Fruit fly (Drosophila melanogaster): ENCODE data around the gene barr.

The barr gene

dm6 chr2L:20104526-20104925 is 43.4 kb upstream of the barr start:
- TF ChIP-seq lz (GFP tag; optimal IDR thresholded peaks at IDR 0.05): no peak
- TF ChIP-seq topi (GFP tag; optimal IDR thresholded peaks at IDR 0.05): no peak
- TF ChIP-seq Ets96B (tag; optimal IDR thresholded peaks at IDR 0.05): no peak
- no peak for TF ChIP-seq CG8319 (GFP tag; optimal IDR thresholded peaks at IDR 0.05)
- no peak for TF ChIP-seq CG6792 (GFP tag; optimal IDR thresholded peaks at IDR 0.05)
- TF ChIP-seq dac (GFP tag; optimal IDR thresholded peaks at IDR 0.05): no peak

dm6 chr2L:20104050-20104449 is 42.9 kb upstream of the barr start, which contains the start of gene CG13970:
CG13970 (minus strand) TSS chr2L:20104150.
- no peak for TF ChIP-seq CG1621 (tag; optimal IDR thresholded peaks at IDR 0.05)
- TF ChIP-seq fd85E (GFP tag; optimal IDR thresholded peaks at IDR 0.05): no peak
- TF ChIP-seq svp (GFP tag): no peak
- no peak for TF ChIP-seq CG11762 (GFP tag; optimal IDR thresholded peaks at IDR 0.05; ENCODE audit: insufficient read depth)

dm6 chr2L:20098194-20098593 is 37.0 kb upstream of the barr start:
- TF ChIP-seq fkh (GFP tag; optimal IDR thresholded peaks at IDR 0.05) (peak; percentile 8), svp (GFP tag) (no peak)

- peak; percentile 20 for TF ChIP-seq fkh (GFP tag; optimal IDR thresholded peaks at IDR 0.05)
- peak; percentile 13 for TF ChIP-seq Eip78C (GFP tag)
- no peak for TF ChIP-seq Ets21C (GFP tag; optimal IDR thresholded peaks at IDR 0.05)
- no peak for TF ChIP-seq Met (GFP tag; optimal IDR thresholded peaks at IDR 0.05)
- peak; percentile 5; the same call in 1 of the 2 replicates for TF ChIP-seq CG11294 (GFP tag; IDR thresholded peaks at IDR 0.05)
- peak; percentile 34; the same call in 1 of the 3 replicates for TF ChIP-seq eg (GFP tag; IDR thresholded peaks at IDR 0.05)
Observed at dm6 chr2L:20097773-20098172, 36.6 kb upstream of the barr start.

dm6 chr2L:20097105-20097631 is 36.0 kb upstream of the barr start, which contains the start of the genes mRpS18B and Kua:
mRpS18B (minus strand) TSS chr2L:20097253.
Kua (plus strand) TSS chr2L:20097581.
- TF ChIP-seq CG6163 (GFP tag; IDR thresholded peaks at IDR 0.05): peak; percentile 66
- no peak for TF ChIP-seq net (GFP tag; optimal IDR thresholded peaks at IDR 0.05)
- peak; percentile 38 for TF ChIP-seq CG10631 (GFP tag; optimal IDR thresholded peaks at IDR 0.05)
- TF ChIP-seq dsx (GFP tag; optimal IDR thresholded peaks at IDR 0.05; ENCODE audit: poor library complexity, severe bottlenecking): no peak
- peak; percentile 36 for TF ChIP-seq OdsH (GFP tag; optimal IDR thresholded peaks at IDR 0.05)
- TF ChIP-seq Eip78C (GFP tag): peak; percentile 79
- no peak for TF ChIP-seq CG7368 (GFP tag; optimal IDR thresholded peaks at IDR 0.05)
- no peak for TF ChIP-seq Eip93F (GFP tag; optimal IDR thresholded peaks at IDR 0.05)
- peak; percentile 9 for TF ChIP-seq Sox14 (GFP tag; optimal IDR thresholded peaks at IDR 0.05)
- peak; percentile 42 for TF ChIP-seq cyc (GFP tag; optimal IDR thresholded peaks at IDR 0.05)
- no peak for TF ChIP-seq Ets21C (GFP tag; optimal IDR thresholded peaks at IDR 0.05)
- peak; percentile 15 for TF ChIP-seq CG31627 (GFP tag; optimal IDR thresholded peaks at IDR 0.05)
- TF ChIP-seq CG8119 (GFP tag; IDR thresholded peaks at IDR 0.05): peak; percentile 31; the same call in 1 of the 3 replicates
- no peak for TF ChIP-seq CG10669 (GFP tag; optimal IDR thresholded peaks at IDR 0.05)
- TF ChIP-seq CG11762 (GFP tag; optimal IDR thresholded peaks at IDR 0.05; ENCODE audit: insufficient read depth): no peak
- TF ChIP-seq Sox102F (GFP tag; optimal IDR thresholded peaks at IDR 0.05): no peak
- peak; percentile 39 for TF ChIP-seq CG3032 (tag; optimal IDR thresholded peaks at IDR 0.05)
- TF ChIP-seq CG15336 (GFP tag; IDR thresholded peaks at IDR 0.05): 0 out of 2 replicates have a peak, but pooled peaks have one; percentile 21
- TF ChIP-seq Lpt (GFP tag; optimal IDR thresholded peaks at IDR 0.05): no peak
- peak; percentile 10 for TF ChIP-seq CG4318 (GFP tag; optimal IDR thresholded peaks at IDR 0.05)
- peak; percentile 67 for TF ChIP-seq CG11902 (GFP tag; optimal IDR thresholded peaks at IDR 0.05)
- TF ChIP-seq Met (GFP tag; optimal IDR thresholded peaks at IDR 0.05): peak; percentile 29
- no peak for TF ChIP-seq dac (GFP tag; optimal IDR thresholded peaks at IDR 0.05)
- no peak for TF ChIP-seq CG6854 (GFP tag; optimal IDR thresholded peaks at IDR 0.05)
- no peak for TF ChIP-seq CG16779 (tag; optimal IDR thresholded peaks at IDR 0.05)
- no peak for TF ChIP-seq CG1621 (tag; optimal IDR thresholded peaks at IDR 0.05)
- no peak for TF ChIP-seq fkh (GFP tag; optimal IDR thresholded peaks at IDR 0.05)
- no peak for TF ChIP-seq svp (GFP tag)
- no peak for TF ChIP-seq Blimp-1 (GFP tag; optimal IDR thresholded peaks at IDR 0.05)
- peak; percentile 15; the same call in 1 of the 2 replicates for TF ChIP-seq Gug (GFP tag; IDR thresholded peaks at IDR 0.05)
- TF ChIP-seq acj6 (GFP tag; optimal IDR thresholded peaks at IDR 0.05): peak; percentile 43
- TF ChIP-seq achi (GFP tag; optimal IDR thresholded peaks at IDR 0.05): peak; percentile 7
- peak; percentile 57 for TF ChIP-seq esn (GFP tag; optimal IDR thresholded peaks at IDR 0.05)
- TF ChIP-seq CG34406 (GFP tag; optimal IDR thresholded peaks at IDR 0.05): peak; percentile 15
- peak; percentile 28 for TF ChIP-seq CG8632 (GFP tag; optimal IDR thresholded peaks at IDR 0.05)
